Fruit fly (Drosophila melanogaster): ENCODE data around the gene Kcmf1.
A peak's percentile ranks its signal among the peaks of the same experiment; 100 is the strongest.

Gene Kcmf1

DNA sequence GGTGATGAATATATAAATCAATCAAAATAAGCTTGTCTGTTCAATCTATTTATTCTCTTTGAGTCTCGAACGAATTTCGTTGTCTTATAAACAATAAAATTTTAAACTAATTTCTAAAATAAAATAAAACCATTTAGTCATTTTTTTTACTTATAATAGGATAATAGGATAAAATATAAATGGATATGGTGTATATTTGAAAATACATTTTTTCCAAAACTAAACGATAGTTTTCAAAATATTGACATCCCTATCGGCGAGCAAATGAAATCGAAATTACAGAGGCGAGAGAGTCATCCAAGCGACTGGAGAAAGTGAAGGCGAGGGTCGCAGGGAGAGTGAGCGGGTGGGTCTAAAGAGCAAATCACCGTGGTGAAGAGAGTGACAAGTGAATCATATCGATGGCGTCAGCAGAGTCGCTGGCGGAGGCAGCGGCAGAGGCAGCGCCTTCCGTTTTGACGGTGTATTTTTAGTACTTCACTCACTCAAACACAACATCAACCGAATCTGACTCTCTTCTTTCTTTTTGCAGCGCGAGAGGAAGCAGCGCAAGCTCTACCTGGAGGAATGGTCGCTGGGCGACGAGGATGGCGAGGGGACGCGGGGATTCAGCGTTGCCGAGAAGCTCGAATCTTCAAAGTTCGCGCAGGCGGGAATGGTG is 42.8 kb upstream of the Kcmf1 start (continued):
- TF ChIP-seq CG6813 (GFP tag; optimal IDR thresholded peaks at IDR 0.05) (peak; percentile 95), CG13894 (tag; optimal IDR thresholded peaks at IDR 0.05) (peak; percentile 98), sqz (GFP tag; optimal IDR thresholded peaks at IDR 0.05) (peak; percentile 94), Rfx (GFP tag; IDR thresholded peaks at IDR 0.05) (no peak), ara (GFP tag; IDR thresholded peaks at IDR 0.05) (no peak), tio (GFP tag; optimal IDR thresholded peaks at IDR 0.05) (peak; percentile 95), eyg (GFP tag; optimal IDR thresholded peaks at IDR 0.05) (no peak), Hsf (GFP tag; optimal IDR thresholded peaks at IDR 0.05) (peak; percentile 82), lola (GFP tag; optimal IDR thresholded peaks at IDR 0.05) (peak in 1 of 3 experiments; percentile 99), CG14441 (GFP tag; IDR thresholded peaks at IDR 0.05) (no peak), ERR (GFP tag; optimal IDR thresholded peaks at IDR 0.05) (peak; percentile 58), CG31441 (GFP tag; IDR thresholded peaks at IDR 0.05) (no peak), ewg (GFP tag; optimal IDR thresholded peaks at IDR 0.05) (peak; percentile 81), CG18599 (GFP tag; optimal IDR thresholded peaks at IDR 0.05) (peak; percentile 99), Mad (GFP tag; optimal IDR thresholded peaks at IDR 0.05) (peak; percentile 72), schlank (tag; optimal IDR thresholded peaks at IDR 0.05) (peak; percentile 86), Adf1 (GFP tag; IDR thresholded peaks at IDR 0.05) (no peak), sens-2 (GFP tag; IDR thresholded peaks at IDR 0.05) (no peak), tap (tag; optimal IDR thresholded peaks at IDR 0.05) (peak; percentile 98), dm (GFP tag; optimal IDR thresholded peaks at IDR 0.05) (no peak), ab (GFP tag; optimal IDR thresholded peaks at IDR 0.05) (no peak), ac (GFP tag; optimal IDR thresholded peaks at IDR 0.05) (peak; percentile 75), Dref (GFP tag; IDR thresholded peaks at IDR 0.05) (no peak), cad (GFP tag; optimal IDR thresholded peaks at IDR 0.05) (no peak), chm (GFP tag; IDR thresholded peaks at IDR 0.05) (no peak), NK7.1 (GFP tag; optimal IDR thresholded peaks at IDR 0.05) (no peak), hkb (optimal IDR thresholded peaks at IDR 0.05) (no peak), hkb (GFP tag; IDR thresholded peaks at IDR 0.05) (no peak), CG7357 (GFP tag; IDR thresholded peaks at IDR 0.05) (peak; percentile 84), disco-r (GFP tag; optimal IDR thresholded peaks at IDR 0.05) (no peak), Kr (GFP tag; optimal IDR thresholded peaks at IDR 0.05) (peak; percentile 91), CG8765 (GFP tag; IDR thresholded peaks at IDR 0.05) (no peak), CG15514 (GFP tag; optimal IDR thresholded peaks at IDR 0.05) (peak; percentile 89), CG8478 (optimal IDR thresholded peaks at IDR 0.05) (no peak), CG10543 (GFP tag; optimal IDR thresholded peaks at IDR 0.05) (peak; percentile 98), CG6654 (GFP tag; optimal IDR thresholded peaks at IDR 0.05) (peak; percentile 84), CG13123 (GFP tag; optimal IDR thresholded peaks at IDR 0.05) (peak; percentile 93), seq (GFP tag; IDR thresholded peaks at IDR 0.05) (no peak), Dad (GFP tag; optimal IDR thresholded peaks at IDR 0.05) (peak; percentile 58), bigmax (GFP tag; optimal IDR thresholded peaks at IDR 0.05) (no peak), CG6765 (GFP tag; optimal IDR thresholded peaks at IDR 0.05) (peak; percentile 97), CG18476 (GFP tag; optimal IDR thresholded peaks at IDR 0.05) (peak; percentile 90), lilli (GFP tag; optimal IDR thresholded peaks at IDR 0.05) (peak; percentile 91), mam (GFP tag; optimal IDR thresholded peaks at IDR 0.05) (peak; percentile 65), corto (GFP tag; optimal IDR thresholded peaks at IDR 0.05) (peak; percentile 87), ap (GFP tag; IDR thresholded peaks at IDR 0.05) (no peak), CG7556 (GFP tag; optimal IDR thresholded peaks at IDR 0.05) (peak; percentile 100), danr (GFP tag; IDR thresholded peaks at IDR 0.05) (no peak), CG2120 (GFP tag; optimal IDR thresholded peaks at IDR 0.05) (peak; percentile 92), hth (optimal IDR thresholded peaks at IDR 0.05) (no peak), Asciz (GFP tag; optimal IDR thresholded peaks at IDR 0.05) (peak; percentile 97), CG8924 (tag; optimal IDR thresholded peaks at IDR 0.05) (peak; percentile 100)
